Fruit fly (Drosophila melanogaster) whole organism, prepupa: ENCODE measurements around the gene Col4a1.

Experiments used
- Blimp-1 ChIP-seq: fragments of 200-800 bp; sonication (Bioruptor generic); optimal IDR thresholded peaks from 3 replicates; lab custom pipeline; 2017; ENCODE audit warnings: missing biosample characterization, missing genetic modification characterization, mild to moderate bottlenecking, moderate library complexity, missing genetic modification reagents
- CG10669 ChIP-seq: fragments of 200-800 bp; sonication (Bioruptor generic); optimal IDR thresholded peaks from 3 replicates; lab custom pipeline; 2018; ENCODE audit warnings: missing biosample characterization, mild to moderate bottlenecking, missing genetic modification characterization, moderate library complexity
- CG1621 ChIP-seq: fragments of 200-800 bp; sonication (Bioruptor generic); optimal IDR thresholded peaks from 3 replicates; lab custom pipeline; 2018; ENCODE audit warnings: missing biosample characterization, mild to moderate bottlenecking, missing genetic modification characterization
- CG31627 ChIP-seq: fragments of 200-800 bp; sonication (Bioruptor generic); optimal IDR thresholded peaks from 3 replicates; lab custom pipeline; 2016; ENCODE audit warnings: missing biosample characterization, missing genetic modification characterization
- CG32006 ChIP-seq: fragments of 200-800 bp; sonication (Bioruptor generic); optimal IDR thresholded peaks from 3 replicates; lab custom pipeline; 2017; ENCODE audit warnings: missing biosample characterization, mild to moderate bottlenecking, missing genetic modification characterization
- CG34406 ChIP-seq: fragments of 200-800 bp; sonication (Bioruptor generic); optimal IDR thresholded peaks from 3 replicates; lab custom pipeline; 2016; ENCODE audit warnings: missing biosample characterization, missing genetic modification characterization
- CG4318 ChIP-seq: fragments of 200-800 bp; sonication (Bioruptor generic); optimal IDR thresholded peaks from 3 replicates; lab custom pipeline; 2017; ENCODE audit warnings: missing biosample characterization, mild to moderate bottlenecking, missing genetic modification characterization
- CG6163 ChIP-seq: fragments of 200-800 bp; sonication (Bioruptor generic); IDR thresholded peaks from 3 replicates; pipeline ENCODE4 v1.3.6; 2022; ENCODE audit warnings: missing biosample characterization, missing genetic modification characterization
- CG6276 ChIP-seq: fragments of 200-800 bp; sonication (Bioruptor generic); optimal IDR thresholded peaks from 2 replicates; lab custom pipeline; 2017; ENCODE audit warnings: missing biosample characterization, mild to moderate bottlenecking, missing genetic modification characterization
- CG6792 ChIP-seq: fragments of 200-800 bp; sonication (Bioruptor generic); optimal IDR thresholded peaks from 3 replicates; lab custom pipeline; 2016; ENCODE audit warnings: missing biosample characterization, missing genetic modification characterization
- CG6808 ChIP-seq: fragments of 200-800 bp; sonication (Bioruptor generic); optimal IDR thresholded peaks from 3 replicates; lab custom pipeline; 2017; ENCODE audit warnings: missing biosample characterization, missing genetic modification characterization, mild to moderate bottlenecking, moderate library complexity, missing genetic modification reagents
- CG8319 ChIP-seq: fragments of 200-800 bp; sonication (Bioruptor generic); optimal IDR thresholded peaks from 3 replicates; lab custom pipeline; 2016; ENCODE audit warnings: missing biosample characterization, missing genetic modification characterization
- Eip75B ChIP-seq: fragments of 200-800 bp; sonication (Bioruptor generic); optimal IDR thresholded peaks from 3 replicates; lab custom pipeline; 2016; ENCODE audit warnings: missing biosample characterization, missing genetic modification characterization
- Eip78C ChIP-seq: fragments of 200-800 bp; sonication (Bioruptor generic); peaks from one replicate; lab custom pipeline; 2016; ENCODE audit warnings: missing biosample characterization, missing genetic modification characterization
- Eip93F ChIP-seq: fragments of 200-800 bp; sonication (Bioruptor generic); optimal IDR thresholded peaks from 2 replicates; lab custom pipeline; 2016; ENCODE audit warnings: missing biosample characterization, mild to moderate bottlenecking, missing genetic modification characterization
- Ets21C ChIP-seq: fragments of 200-800 bp; sonication (Bioruptor generic); optimal IDR thresholded peaks from 3 replicates; lab custom pipeline; 2016; ENCODE audit warnings: missing biosample characterization, missing genetic modification characterization
- Ets96B ChIP-seq: fragments of 200-800 bp; optimal IDR thresholded peaks from 2 replicates; lab custom pipeline; 2019; ENCODE audit warnings: missing biosample characterization, mild to moderate bottlenecking, missing genetic modification characterization, moderate library complexity
- OdsH ChIP-seq: fragments of 200-800 bp; sonication (Bioruptor generic); optimal IDR thresholded peaks from 3 replicates; lab custom pipeline; 2016; ENCODE audit warnings: missing biosample characterization, missing genetic modification characterization
- Smox ChIP-seq: fragments of 200-800 bp; sonication (Bioruptor generic); optimal IDR thresholded peaks from 3 replicates; lab custom pipeline; 2016; ENCODE audit warnings: missing biosample characterization, missing genetic modification characterization
- Sox102F ChIP-seq: fragments of 200-800 bp; sonication (Bioruptor generic); optimal IDR thresholded peaks from 2 replicates; lab custom pipeline; 2016; ENCODE audit warnings: missing biosample characterization, mild to moderate bottlenecking, missing genetic modification characterization
- Sox14 ChIP-seq: fragments of 200-800 bp; sonication (Bioruptor generic); optimal IDR thresholded peaks from 3 replicates; lab custom pipeline; 2016; ENCODE audit warnings: missing biosample characterization, missing genetic modification characterization
- achi ChIP-seq: fragments of 200-800 bp; sonication (Bioruptor generic); optimal IDR thresholded peaks from 3 replicates; lab custom pipeline; 2016; ENCODE audit warnings: missing biosample characterization, missing genetic modification characterization
- acj6 ChIP-seq: fragments of 200-800 bp; sonication (Bioruptor generic); optimal IDR thresholded peaks from 3 replicates; lab custom pipeline; 2016; ENCODE audit warnings: missing biosample characterization, missing genetic modification characterization
- cyc ChIP-seq: fragments of 200-800 bp; sonication (Bioruptor generic); optimal IDR thresholded peaks from 3 replicates; lab custom pipeline; 2016; ENCODE audit warnings: missing biosample characterization, missing genetic modification characterization
- dac ChIP-seq: fragments of 200-800 bp; sonication (Bioruptor generic); optimal IDR thresholded peaks from 2 replicates; lab custom pipeline; 2017; ENCODE audit warnings: missing biosample characterization, mild to moderate bottlenecking, missing genetic modification characterization
- esn ChIP-seq: fragments of 200-800 bp; sonication (Bioruptor generic); optimal IDR thresholded peaks from 2 replicates; lab custom pipeline; 2016; ENCODE audit warnings: missing biosample characterization, mild to moderate bottlenecking, missing genetic modification characterization, moderate library complexity
- fd59A ChIP-seq: fragments of 200-800 bp; sonication (Bioruptor generic); optimal IDR thresholded peaks from 2 replicates; lab custom pipeline; 2017; ENCODE audit warnings: missing biosample characterization, mild to moderate bottlenecking, missing genetic modification characterization, missing genetic modification reagents
- fd85E ChIP-seq: fragments of 200-800 bp; sonication (Bioruptor generic); optimal IDR thresholded peaks from 3 replicates; lab custom pipeline; 2016; ENCODE audit warnings: missing biosample characterization, missing genetic modification characterization
- fkh ChIP-seq: fragments of 200-800 bp; sonication (Bioruptor generic); optimal IDR thresholded peaks from 3 replicates; lab custom pipeline; 2017; ENCODE audit warnings: missing biosample characterization, mild to moderate bottlenecking, missing genetic modification characterization, moderate library complexity
- lz ChIP-seq: fragments of 200-800 bp; sonication (Bioruptor generic); optimal IDR thresholded peaks from 3 replicates; lab custom pipeline; 2016; ENCODE audit warnings: missing biosample characterization, missing genetic modification characterization
- net ChIP-seq: fragments of 200-800 bp; sonication (Bioruptor generic); optimal IDR thresholded peaks from 3 replicates; lab custom pipeline; 2016; ENCODE audit warnings: missing biosample characterization, missing genetic modification characterization
- spab ChIP-seq: fragments of 200-800 bp; sonication (Bioruptor generic); optimal IDR thresholded peaks from 2 replicates; lab custom pipeline; 2017; ENCODE audit warnings: missing biosample characterization, mild to moderate bottlenecking, missing genetic modification characterization, missing genetic modification reagents
- svp ChIP-seq: fragments of 200-800 bp; sonication (Bioruptor generic); peaks from one replicate; lab custom pipeline; 2016; ENCODE audit warnings: missing biosample characterization, missing genetic modification characterization
- topi ChIP-seq: fragments of 200-800 bp; sonication (Bioruptor generic); optimal IDR thresholded peaks from 3 replicates; lab custom pipeline; 2016; ENCODE audit warnings: missing biosample characterization, missing genetic modification characterization

The Col4a1 gene

dm6 chr2L:5052367-5052914 lies 23.0 kb downstream of the Col4a1 start, which contains the start of gene senju (continued):
- peak; percentile 80 for TF ChIP-seq CG8319 (GFP tag; lab: Kevin White, UChicago)
- peak; percentile 80 for TF ChIP-seq dac (GFP tag; lab: Kevin White, UChicago)
- TF ChIP-seq fd85E, result peak; percentile 76
- peak; percentile 90 for TF ChIP-seq net
- TF ChIP-seq Sox102F (GFP tag; lab: Kevin White, UChicago), result peak; percentile 86
- TF ChIP-seq CG6163 (GFP tag; lab: Robert Waterston, UW), result peak; percentile 92
- peak; percentile 86 for TF ChIP-seq acj6 (GFP tag; lab: Kevin White, UChicago)
- peak; percentile 92 for TF ChIP-seq esn (GFP tag; lab: Kevin White, UChicago)
- peak; percentile 90 for TF ChIP-seq CG6792 (GFP tag; lab: Kevin White, UChicago)
- TF ChIP-seq, all 60 proteins: peak for 57

dm6 chr2L:5052994-5053393 lies 23.6 kb downstream of the Col4a1 start, which contains the start of gene eIF3h:
Gene eIF3h (minus strand): TSS chr2L:5053094.
- TF ChIP-seq Ets21C (GFP tag; lab: Kevin White, UChicago) (no peak), Blimp-1 (GFP tag; lab: Kevin White, UChicago) (no peak), Eip75B (GFP tag; lab: Kevin White, UChicago) (no peak), CG31627 (GFP tag; lab: Kevin White, UChicago) (no peak), topi (GFP tag; lab: Kevin White, UChicago) (no peak), CG1621 (tag; lab: Kevin White, UChicago) (no peak), Ets96B (tag; lab: Kevin White, UChicago) (no peak), CG4318 (no peak), CG6792 (GFP tag; lab: Kevin White, UChicago) (no peak), CG32006 (GFP tag; lab: Kevin White, UChicago) (no peak), Sox14 (GFP tag; lab: Kevin White, UChicago) (no peak), spab (GFP tag; lab: Kevin White, UChicago) (no peak), CG8319 (GFP tag; lab: Kevin White, UChicago) (no peak), CG6276 (no peak), fkh (GFP tag; lab: Kevin White, UChicago) (no peak), CG6808 (GFP tag; lab: Kevin White, UChicago) (no peak)

dm6 chr2L:5054953-5055352 lies 25.5 kb downstream of the Col4a1 start, which contains the start of the genes CG14036 and His3.3A:
Gene CG14036 (minus strand): TSS chr2L:5055016.
Gene His3.3A (plus strand): TSS chr2L:5055058.
- no peak for TF ChIP-seq fd59A (GFP tag; lab: Kevin White, UChicago)
- TF ChIP-seq Eip78C (GFP tag; lab: Kevin White, UChicago), result peak; percentile 60
- peak; percentile 92 for TF ChIP-seq fkh (GFP tag; lab: Kevin White, UChicago)
- peak; percentile 6 for TF ChIP-seq svp (GFP tag; lab: Kevin White, UChicago)
- no peak for TF ChIP-seq CG10669
- TF ChIP-seq Sox14 (GFP tag; lab: Kevin White, UChicago), result peak; percentile 0
- TF ChIP-seq esn (GFP tag; lab: Kevin White, UChicago), result peak; percentile 31
- no peak for TF ChIP-seq Eip75B (GFP tag; lab: Kevin White, UChicago)
- no peak for TF ChIP-seq Eip93F
- TF ChIP-seq CG34406, result no peak
- TF ChIP-seq spab (GFP tag; lab: Kevin White, UChicago), result no peak
- peak; percentile 30 for TF ChIP-seq CG1621 (tag; lab: Kevin White, UChicago)
- peak; percentile 49 for TF ChIP-seq achi (GFP tag; lab: Kevin White, UChicago)

dm6 chr2L:5055528-5055927 lies 26.1 kb downstream of the Col4a1 start:
- no peak for TF ChIP-seq CG1621 (tag; lab: Kevin White, UChicago)
- TF ChIP-seq OdsH (GFP tag; lab: Kevin White, UChicago), result no peak
- no peak for TF ChIP-seq CG8319 (GFP tag; lab: Kevin White, UChicago)
- no peak for TF ChIP-seq cyc (GFP tag; lab: Kevin White, UChicago)
- TF ChIP-seq lz (GFP tag; lab: Kevin White, UChicago), result no peak
- no peak for TF ChIP-seq Smox (GFP tag; lab: Kevin White, UChicago)
